Fruit fly (Drosophila melanogaster): ENCODE results near the gene Spp.
A peak's percentile ranks its signal among the peaks of the same experiment; 100 is the strongest.

Spp gene

dm6 chr2L:521940-522632, 22.4 kb downstream of the Spp start (continued):
- TF ChIP-seq CG15336 (GFP tag; IDR thresholded peaks at IDR 0.05) (peak; percentile 13; the same call in 1 of the 2 replicates), OdsH (GFP tag; optimal IDR thresholded peaks at IDR 0.05) (peak; percentile 15), CG8119 (GFP tag; IDR thresholded peaks at IDR 0.05) (peak; percentile 57), net (GFP tag; optimal IDR thresholded peaks at IDR 0.05) (no peak), CG4318 (GFP tag; optimal IDR thresholded peaks at IDR 0.05) (no peak), esn (GFP tag; optimal IDR thresholded peaks at IDR 0.05) (no peak), Ets21C (GFP tag; optimal IDR thresholded peaks at IDR 0.05) (no peak), Hr4 (GFP tag; optimal IDR thresholded peaks at IDR 0.05) (peak; percentile 54), CG11762 (GFP tag; optimal IDR thresholded peaks at IDR 0.05; ENCODE audit: insufficient read depth) (no peak), Hr38 (GFP tag; optimal IDR thresholded peaks at IDR 0.05) (no peak), eg (GFP tag; IDR thresholded peaks at IDR 0.05) (peak; percentile 41; the same call in 1 of the 3 replicates), CG1621 (tag; optimal IDR thresholded peaks at IDR 0.05) (no peak), achi (GFP tag; optimal IDR thresholded peaks at IDR 0.05) (no peak), lz (GFP tag; optimal IDR thresholded peaks at IDR 0.05) (no peak), CG6792 (GFP tag; optimal IDR thresholded peaks at IDR 0.05) (no peak), Gug (GFP tag; IDR thresholded peaks at IDR 0.05) (peak; percentile 23; the same call in 1 of the 2 replicates), CG3919 (GFP tag; optimal IDR thresholded peaks at IDR 0.05) (no peak)

dm6 chr2L:521001-521827, 23.2 kb downstream of the Spp start:
- TF ChIP-seq CG7368 (GFP tag; optimal IDR thresholded peaks at IDR 0.05) (no peak), ss (GFP tag; optimal IDR thresholded peaks at IDR 0.05) (no peak), topi (GFP tag; optimal IDR thresholded peaks at IDR 0.05) (no peak), Ets21C (GFP tag; optimal IDR thresholded peaks at IDR 0.05) (no peak), dsx (GFP tag; optimal IDR thresholded peaks at IDR 0.05; ENCODE audit: poor library complexity, severe bottlenecking) (peak; percentile 54), cyc (GFP tag; optimal IDR thresholded peaks at IDR 0.05) (no peak), Lpt (GFP tag; optimal IDR thresholded peaks at IDR 0.05) (no peak), CG4318 (GFP tag; optimal IDR thresholded peaks at IDR 0.05) (no peak), CG1621 (tag; optimal IDR thresholded peaks at IDR 0.05) (no peak), Blimp-1 (GFP tag; optimal IDR thresholded peaks at IDR 0.05) (no peak), CG31627 (GFP tag; optimal IDR thresholded peaks at IDR 0.05) (no peak), lz (GFP tag; optimal IDR thresholded peaks at IDR 0.05) (no peak), CG8632 (GFP tag; optimal IDR thresholded peaks at IDR 0.05) (no peak), Eip75B (GFP tag; optimal IDR thresholded peaks at IDR 0.05) (no peak), Sox15 (GFP tag; optimal IDR thresholded peaks at IDR 0.05) (no peak), svp (GFP tag) (peak; percentile 78), Eip78C (GFP tag) (peak; percentile 62), Hr4 (GFP tag; optimal IDR thresholded peaks at IDR 0.05) (no peak), CG6808 (GFP tag; optimal IDR thresholded peaks at IDR 0.05) (no peak), Met (GFP tag; optimal IDR thresholded peaks at IDR 0.05) (no peak), Hr38 (GFP tag; optimal IDR thresholded peaks at IDR 0.05) (no peak), CG6792 (GFP tag; optimal IDR thresholded peaks at IDR 0.05) (no peak), net (GFP tag; optimal IDR thresholded peaks at IDR 0.05) (no peak), pdm3 (GFP tag; optimal IDR thresholded peaks at IDR 0.05) (no peak), fkh (GFP tag; optimal IDR thresholded peaks at IDR 0.05) (no peak), CG6163 (GFP tag; IDR thresholded peaks at IDR 0.05) (0 out of 3 replicates have a peak, but pooled peaks have one; percentile 2)

- peak; percentile 68 for TF ChIP-seq CG8632 (GFP tag; optimal IDR thresholded peaks at IDR 0.05)
- TF ChIP-seq CG10669 (GFP tag; optimal IDR thresholded peaks at IDR 0.05), result peak; percentile 11
- TF ChIP-seq CG31627 (GFP tag; optimal IDR thresholded peaks at IDR 0.05), result peak; percentile 57
- peak; percentile 75 for TF ChIP-seq Eip75B (GFP tag; optimal IDR thresholded peaks at IDR 0.05)
- TF ChIP-seq Ets96B (tag; optimal IDR thresholded peaks at IDR 0.05), result peak; percentile 61
- TF ChIP-seq fd85E (GFP tag; optimal IDR thresholded peaks at IDR 0.05), result no peak
- TF ChIP-seq vri (GFP tag; optimal IDR thresholded peaks at IDR 0.05), result peak; percentile 59
- TF ChIP-seq spab (GFP tag; optimal IDR thresholded peaks at IDR 0.05), result no peak
- TF ChIP-seq CG8319 (GFP tag; optimal IDR thresholded peaks at IDR 0.05), result peak; percentile 16
- TF ChIP-seq CG34406 (GFP tag; optimal IDR thresholded peaks at IDR 0.05), result peak; percentile 66
- TF ChIP-seq CG16779 (tag; optimal IDR thresholded peaks at IDR 0.05), result peak; percentile 38
- peak; percentile 47 for TF ChIP-seq Ets21C (GFP tag; optimal IDR thresholded peaks at IDR 0.05)
- no peak for TF ChIP-seq Gug (GFP tag; IDR thresholded peaks at IDR 0.05)
- no peak for TF ChIP-seq CG11294 (GFP tag; IDR thresholded peaks at IDR 0.05)
- TF ChIP-seq net (GFP tag; optimal IDR thresholded peaks at IDR 0.05), result peak; percentile 43
- TF ChIP-seq dsx (GFP tag; optimal IDR thresholded peaks at IDR 0.05; ENCODE audit: poor library complexity, severe bottlenecking), result no peak
- peak; percentile 65 for TF ChIP-seq CG6792 (GFP tag; optimal IDR thresholded peaks at IDR 0.05)
- TF ChIP-seq CG4318 (GFP tag; optimal IDR thresholded peaks at IDR 0.05), result no peak
Observed at dm6 chr2L:520331-521000, 24.0 kb downstream of the Spp start.

Data from whole organism, prepupa.